Worm (Caenorhabditis elegans): ENCODE measurements around the gene ZK1248.15.
A peak's percentile ranks its signal among the peaks of the same experiment; 100 is the strongest.

ZK1248.15 gene

ce11 chrII:5831373-5831772 lies 7.0 kb downstream of the ZK1248.15 start:
- no peak for TF ChIP-seq mel-28 (tag; optimal IDR thresholded peaks at IDR 0.05; ENCODE audit: borderline replicate concordance)
- peak; percentile 57; the same call in 1 of the 2 replicates for TF ChIP-seq egrh-3 (GFP tag; IDR thresholded peaks at IDR 0.05)
- TF ChIP-seq egl-44 (GFP tag; IDR thresholded peaks at IDR 0.05) = no peak
- TF ChIP-seq pbrm-1 (GFP tag; IDR thresholded peaks at IDR 0.05) = no peak
- peak; percentile 82 for TF ChIP-seq zfh-2 (GFP tag; conservative IDR thresholded peaks at IDR 0.05)

ce11 chrII:5829940-5830424 lies 8.4 kb downstream of the ZK1248.15 start, which contains the start of gene col-74:
TSS of gene col-74 (plus strand) at chrII:5830374.
- no peak for TF ChIP-seq sdz-38 (tag; optimal IDR thresholded peaks at IDR 0.05)
- TF ChIP-seq Y79H2A.3 (GFP tag; conservative IDR thresholded peaks at IDR 0.05) = no peak
- no peak for TF ChIP-seq hlh-26 (GFP tag; conservative IDR thresholded peaks at IDR 0.05)
- TF ChIP-seq nhr-80 (tag; optimal IDR thresholded peaks at IDR 0.05) = peak; percentile 52
- 0 out of 2 replicates have a peak, but pooled peaks have one; percentile 8 for TF ChIP-seq Y53G8AR.9 (GFP tag; conservative IDR thresholded peaks at IDR 0.05)
- peak; percentile 23; the same call in 1 of the 2 replicates for TF ChIP-seq dox-1 (GFP tag; IDR thresholded peaks at IDR 0.05)
- 0 out of 2 replicates have a peak, but pooled peaks have one; percentile 23 for TF ChIP-seq nfyb-1 (GFP tag; IDR thresholded peaks at IDR 0.05)

DNA sequence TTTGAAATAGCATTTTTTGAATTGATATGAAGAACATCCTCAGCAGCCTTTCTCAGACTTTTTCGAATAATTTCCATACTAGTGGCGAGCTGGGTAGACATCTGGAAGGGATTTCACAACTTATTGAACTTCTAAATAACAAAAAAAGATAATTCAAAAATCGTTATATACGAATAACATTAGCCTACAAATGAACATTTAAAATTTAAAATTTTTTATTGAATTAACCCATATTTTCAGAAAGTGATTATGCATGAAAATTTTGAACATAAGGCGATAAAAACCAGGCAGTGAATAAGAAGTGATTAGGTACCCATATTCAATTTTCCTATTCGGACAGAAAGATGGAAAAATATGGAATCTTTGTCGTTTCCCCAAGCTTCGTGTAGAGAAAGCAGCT lies 9.9 kb downstream of the ZK1248.15 start, which contains the start of gene ZK1248.11:
TSS of gene ZK1248.11 (minus strand) at position 101 of the 400 bp plus-strand sequence.
- TF ChIP-seq C06A6.2 (GFP tag; conservative IDR thresholded peaks at IDR 0.05) (no peak), lin-54 (GFP tag; optimal IDR thresholded peaks at IDR 0.05) (no peak), nhr-120 (GFP tag; IDR thresholded peaks at IDR 0.05) (no peak), T26A5.8 (tag; optimal IDR thresholded peaks at IDR 0.05) (no peak), F33H1.4 (GFP tag; IDR thresholded peaks at IDR 0.05) (no peak), ceh-79 (tag; optimal IDR thresholded peaks at IDR 0.05) (no peak), tbp1 (GFP tag; optimal IDR thresholded peaks at IDR 0.05) (no peak), hmg-1.2 (GFP tag; IDR thresholded peaks at IDR 0.05) (no peak), B0019.2 (GFP tag; conservative IDR thresholded peaks at IDR 0.05) (no peak)

- TF ChIP-seq lsl-1 (GFP tag; optimal IDR thresholded peaks at IDR 0.05) (no peak), C06A6.2 (GFP tag; conservative IDR thresholded peaks at IDR 0.05) (no peak), tlf-1 (GFP tag; optimal IDR thresholded peaks at IDR 0.05) (no peak), lir-1 (GFP tag; conservative IDR thresholded peaks at IDR 0.05) (no peak), ztf-6 (GFP tag; IDR thresholded peaks at IDR 0.05) (no peak), nhr-27 (tag; optimal IDR thresholded peaks at IDR 0.05) (no peak), B0019.2 (GFP tag; conservative IDR thresholded peaks at IDR 0.05) (no peak), madf-10 (tag; optimal IDR thresholded peaks at IDR 0.05) (no peak)
Observed at ce11 chrII:5827364-5827763, 11.0 kb downstream of the ZK1248.15 start, which contains the start of gene tbc-2. TSS of gene tbc-2 (minus strand) at chrII:5827443.

DNA sequence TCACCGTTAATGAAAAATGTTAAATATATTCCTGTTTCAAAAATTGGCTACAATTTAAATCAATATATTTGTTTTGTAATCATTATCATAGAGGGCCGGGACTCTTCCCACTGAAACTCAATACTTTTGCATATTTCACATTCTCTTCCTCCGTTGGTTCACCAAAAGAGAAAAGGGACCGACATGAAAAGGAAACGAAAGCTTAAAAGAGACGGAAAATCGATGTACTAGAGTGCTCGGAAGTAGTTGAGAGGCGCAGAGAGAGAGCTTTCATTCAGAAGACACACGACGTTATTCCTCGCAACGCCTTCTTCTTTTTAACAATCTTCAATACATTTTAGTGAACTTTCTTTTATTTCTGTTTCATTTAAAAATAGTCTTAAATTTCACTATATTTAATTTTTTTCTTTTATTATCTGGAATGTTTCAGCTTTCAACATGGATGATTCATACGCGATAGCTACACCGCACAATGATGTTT lies 18.0 kb downstream of the ZK1248.15 start, which contains the start of gene ehs-1:
TSS of gene ehs-1 (plus strand) at position 431 of the 481 bp plus-strand sequence.
- 0 out of 2 replicates have a peak, but pooled peaks have one; percentile 8 for TF ChIP-seq nfyb-1 (GFP tag; IDR thresholded peaks at IDR 0.05)
- TF ChIP-seq madf-3 (GFP tag; IDR thresholded peaks at IDR 0.05) = no peak
- 0 out of 2 replicates have a peak, but pooled peaks have one; percentile 4 for TF ChIP-seq hmg-1.2 (GFP tag; IDR thresholded peaks at IDR 0.05)
- TF ChIP-seq sea-2 (GFP tag; IDR thresholded peaks at IDR 0.05) = no peak
- no peak for TF ChIP-seq lag-1 (GFP tag; IDR thresholded peaks at IDR 0.05)
- TF ChIP-seq lin-54 (GFP tag; optimal IDR thresholded peaks at IDR 0.05) = no peak
- no peak for TF ChIP-seq egl-44 (GFP tag; IDR thresholded peaks at IDR 0.05)
- no peak for TF ChIP-seq attf-3 (GFP tag; conservative IDR thresholded peaks at IDR 0.05)
- TF ChIP-seq C17E4.6 (GFP tag; IDR thresholded peaks at IDR 0.05) = no peak
